Worm (Caenorhabditis elegans): ENCODE measurements around the gene ZK1010.2.

- TF ChIP-seq madf-5 (GFP tag; IDR thresholded peaks at IDR 0.05), result no peak
- TF ChIP-seq snpc-4 (tag; optimal IDR thresholded peaks at IDR 0.05), result no peak
- no peak for TF ChIP-seq spr-3 (GFP tag; optimal IDR thresholded peaks at IDR 0.05)
- no peak for TF ChIP-seq ama-1 (optimal IDR thresholded peaks at IDR 0.05)
- TF ChIP-seq mdt-29 (GFP tag; IDR thresholded peaks at IDR 0.05), result no peak
- no peak for TF ChIP-seq ztf-11 (tag; optimal IDR thresholded peaks at IDR 0.05)
- TF ChIP-seq zfp-3 (GFP tag; conservative IDR thresholded peaks at IDR 0.05), result no peak
- TF ChIP-seq T20F7.1 (GFP tag; optimal IDR thresholded peaks at IDR 0.05), result no peak
- TF ChIP-seq nhr-237 (tag; optimal IDR thresholded peaks at IDR 0.05), result no peak
Observed at ce11 chrIII:12934417-12934816, 43.2 kb downstream of the ZK1010.2 start, which contains the start of gene epg-3.

Data from whole organism, L4 larva.